Worm (Caenorhabditis elegans): ENCODE data around the gene F37A8.5.

The F37A8.5 gene

DNA sequence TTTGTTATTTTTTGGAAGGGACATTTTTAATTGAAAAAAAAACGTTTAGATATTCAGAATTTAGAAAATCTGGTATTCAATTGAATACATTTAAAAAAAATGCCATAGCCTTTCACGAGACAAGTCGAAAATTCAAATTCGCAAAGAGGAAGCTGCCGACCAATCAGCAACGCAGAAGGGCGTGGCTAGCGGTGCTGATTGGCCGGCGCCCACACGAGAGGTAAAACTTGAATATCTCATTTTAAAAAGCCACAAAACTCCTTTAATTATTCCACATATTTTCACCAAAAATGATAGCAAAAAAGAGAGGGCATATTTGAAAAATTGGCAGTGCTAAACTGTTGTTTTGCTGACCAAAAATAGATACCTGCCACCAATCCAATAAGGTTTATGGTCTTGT lies 18.1 kb downstream of the F37A8.5 start:
- no peak for TF ChIP-seq ztf-29 (GFP tag; IDR thresholded peaks at IDR 0.05)

DNA sequence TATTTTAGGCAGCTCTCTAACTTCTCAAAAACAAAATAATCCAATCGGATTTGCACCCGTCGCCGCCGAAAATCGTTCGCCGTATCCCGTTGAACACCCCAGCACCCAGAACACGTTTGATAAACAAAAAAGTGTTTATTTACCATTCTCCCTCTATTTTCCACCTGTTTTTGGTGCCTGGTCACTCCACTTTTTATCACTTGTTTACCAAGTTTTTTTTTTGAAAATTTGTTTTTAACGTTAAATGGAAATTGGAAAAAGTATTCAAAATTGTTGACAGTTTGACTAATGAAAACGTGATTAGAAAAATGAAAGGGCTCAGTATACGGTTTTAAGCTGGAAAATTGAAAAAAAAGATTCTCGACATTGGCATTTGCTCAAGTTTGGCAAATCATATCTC lies 18.6 kb downstream of the F37A8.5 start:
- TF ChIP-seq tab-1 (GFP tag; IDR thresholded peaks at IDR 0.05) (no peak), cog-1 (tag; optimal IDR thresholded peaks at IDR 0.05) (no peak), ref-1 (GFP tag; conservative IDR thresholded peaks at IDR 0.05) (no peak), med-1 (GFP tag; optimal IDR thresholded peaks at IDR 0.05; ENCODE audit: insufficient read depth) (no peak), flt-1 (GFP tag; IDR thresholded peaks at IDR 0.05) (no peak), klf-2 (GFP tag; conservative IDR thresholded peaks at IDR 0.05) (no peak), T22C8.4 (GFP tag; IDR thresholded peaks at IDR 0.05) (no peak), ztf-29 (GFP tag; IDR thresholded peaks at IDR 0.05) (no peak), ztf-23 (GFP tag; IDR thresholded peaks at IDR 0.05) (no peak)

DNA sequence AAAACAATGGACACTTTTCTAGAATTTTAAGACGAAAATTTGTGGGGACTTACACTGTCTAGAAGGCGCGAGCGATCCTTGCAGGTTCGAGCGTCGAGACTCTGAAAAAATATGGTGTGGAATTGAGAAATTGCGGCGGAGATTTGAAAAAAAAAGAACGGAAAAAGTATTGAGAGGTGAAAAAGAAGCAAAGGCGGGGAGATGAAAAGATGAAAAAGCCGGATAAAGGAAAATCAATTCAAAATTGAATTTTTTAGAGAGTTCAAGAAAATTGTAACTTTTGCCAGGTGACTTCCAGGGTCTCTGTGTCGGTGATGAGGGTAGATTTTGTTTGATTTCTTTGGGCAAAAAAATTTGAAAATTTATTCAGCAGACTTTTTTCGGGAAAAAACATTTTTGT lies 19.9 kb downstream of the F37A8.5 start, which contains the start of gene msi-1:
Gene msi-1 (minus strand): TSS at position 101 of the 400 bp plus-strand sequence.
- no peak for TF ChIP-seq T22C8.4 (GFP tag; IDR thresholded peaks at IDR 0.05)
- no peak for TF ChIP-seq ztf-23 (GFP tag; IDR thresholded peaks at IDR 0.05)
- no peak for TF ChIP-seq cog-1 (tag; optimal IDR thresholded peaks at IDR 0.05)

- TF ChIP-seq cog-1 (tag; optimal IDR thresholded peaks at IDR 0.05) (no peak), med-1 (GFP tag; optimal IDR thresholded peaks at IDR 0.05; ENCODE audit: insufficient read depth) (no peak), ztf-23 (GFP tag; IDR thresholded peaks at IDR 0.05) (no peak), tab-1 (GFP tag; IDR thresholded peaks at IDR 0.05) (no peak), ref-1 (GFP tag; conservative IDR thresholded peaks at IDR 0.05) (no peak), T22C8.4 (GFP tag; IDR thresholded peaks at IDR 0.05) (no peak), klf-2 (GFP tag; conservative IDR thresholded peaks at IDR 0.05) (no peak), ztf-29 (GFP tag; IDR thresholded peaks at IDR 0.05) (no peak), flt-1 (GFP tag; IDR thresholded peaks at IDR 0.05) (no peak)
Measured at ce11 chrIII:3976992-3977391, 20.6 kb downstream of the F37A8.5 start.

DNA sequence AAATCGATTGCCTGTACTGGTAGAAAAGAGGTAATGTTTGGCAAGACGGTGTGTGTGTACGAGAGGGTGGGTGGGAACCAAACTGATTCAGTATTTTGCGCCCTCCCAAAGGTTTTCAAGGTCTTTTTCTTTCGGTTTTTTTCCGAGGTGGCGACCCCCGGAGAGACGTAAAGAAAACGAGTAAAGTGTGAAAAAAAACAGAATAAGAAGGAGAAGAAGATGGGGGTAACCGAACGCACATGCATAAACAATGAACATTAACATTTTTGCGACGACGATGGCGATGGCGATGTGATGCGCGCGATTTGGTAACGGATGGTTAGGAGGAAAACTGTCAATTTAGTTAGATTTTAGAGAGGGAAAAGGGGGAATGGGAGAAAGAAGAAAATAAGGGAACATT lies 22.0 kb downstream of the F37A8.5 start:
- TF ChIP-seq tab-1 (GFP tag; IDR thresholded peaks at IDR 0.05), result no peak
- TF ChIP-seq T22C8.4 (GFP tag; IDR thresholded peaks at IDR 0.05), result no peak
- no peak for TF ChIP-seq klf-2 (GFP tag; conservative IDR thresholded peaks at IDR 0.05)
- TF ChIP-seq ztf-23 (GFP tag; IDR thresholded peaks at IDR 0.05), result no peak
- no peak for TF ChIP-seq ztf-29 (GFP tag; IDR thresholded peaks at IDR 0.05)
- TF ChIP-seq ref-1 (GFP tag; conservative IDR thresholded peaks at IDR 0.05), result no peak
- no peak for TF ChIP-seq med-1 (GFP tag; optimal IDR thresholded peaks at IDR 0.05; ENCODE audit: insufficient read depth)
- TF ChIP-seq flt-1 (GFP tag; IDR thresholded peaks at IDR 0.05), result no peak
- TF ChIP-seq cog-1 (tag; optimal IDR thresholded peaks at IDR 0.05), result no peak

DNA sequence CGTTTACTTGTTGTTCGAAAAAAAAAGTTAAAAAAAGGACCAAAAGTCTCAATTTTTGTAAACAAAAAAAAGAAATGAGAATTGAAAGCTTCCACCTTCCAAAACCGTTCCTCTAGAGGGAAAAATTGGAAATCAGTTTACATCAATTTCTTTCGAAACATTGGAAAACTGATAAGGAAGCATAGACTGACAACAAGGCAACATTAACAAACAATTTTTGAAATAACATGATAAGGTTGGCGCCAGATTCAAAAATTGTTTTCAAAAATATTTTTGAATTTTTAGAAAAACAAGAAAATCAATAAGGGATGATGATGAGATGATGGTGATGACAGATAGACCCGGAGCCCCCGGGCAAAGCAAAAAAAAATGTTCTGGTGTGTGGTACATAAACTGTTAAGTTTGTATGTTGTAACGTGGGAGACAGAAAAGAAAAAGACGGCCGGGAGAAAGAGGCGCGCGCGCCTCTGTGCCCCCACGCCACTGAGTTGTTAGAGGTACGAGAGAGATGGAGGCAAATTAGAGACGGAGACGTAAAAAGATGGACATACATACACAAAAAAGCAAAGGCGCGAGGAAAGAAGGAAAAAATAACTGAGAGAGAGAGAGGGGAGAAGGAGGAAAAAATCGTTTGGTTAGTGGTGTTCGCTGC lies 23.7 kb downstream of the F37A8.5 start:
- TF ChIP-seq tab-1 (GFP tag; IDR thresholded peaks at IDR 0.05), result no peak
- no peak for TF ChIP-seq flt-1 (GFP tag; IDR thresholded peaks at IDR 0.05)
- TF ChIP-seq med-1 (GFP tag; optimal IDR thresholded peaks at IDR 0.05; ENCODE audit: insufficient read depth), result no peak
- TF ChIP-seq ztf-29 (GFP tag; IDR thresholded peaks at IDR 0.05), result no peak
- TF ChIP-seq klf-2 (GFP tag; conservative IDR thresholded peaks at IDR 0.05), result no peak
- TF ChIP-seq T22C8.4 (GFP tag; IDR thresholded peaks at IDR 0.05), result no peak
- TF ChIP-seq cog-1 (tag; optimal IDR thresholded peaks at IDR 0.05), result no peak
- TF ChIP-seq ref-1 (GFP tag; conservative IDR thresholded peaks at IDR 0.05), result no peak
- TF ChIP-seq ztf-23 (GFP tag; IDR thresholded peaks at IDR 0.05), result no peak

DNA sequence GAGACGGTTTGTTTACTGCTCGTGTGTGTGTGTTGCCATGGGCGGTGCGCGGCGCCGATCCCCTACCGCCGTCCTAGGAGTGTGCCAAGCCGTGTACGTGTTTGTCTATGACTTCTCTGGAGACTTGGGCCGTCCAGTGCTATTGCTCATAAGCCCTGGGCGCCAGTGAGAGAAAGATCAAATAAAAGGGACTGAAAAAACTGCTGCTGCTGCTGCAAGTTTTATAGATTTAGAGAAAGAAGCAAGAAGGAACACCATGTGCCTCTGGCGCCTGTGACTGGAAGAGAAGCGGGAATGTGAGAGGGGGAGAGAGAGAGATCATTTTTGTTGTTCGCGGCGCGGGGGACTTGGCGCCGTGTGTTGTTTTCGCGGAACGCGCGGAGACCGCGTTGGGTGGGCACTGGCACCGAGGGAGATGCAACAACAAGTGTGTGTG lies 27.6 kb downstream of the F37A8.5 start:
- TF ChIP-seq klf-2 (GFP tag; conservative IDR thresholded peaks at IDR 0.05), result no peak
- TF ChIP-seq ref-1 (GFP tag; conservative IDR thresholded peaks at IDR 0.05), result no peak
- TF ChIP-seq ztf-29 (GFP tag; IDR thresholded peaks at IDR 0.05), result no peak
- TF ChIP-seq tab-1 (GFP tag; IDR thresholded peaks at IDR 0.05), result no peak
- no peak for TF ChIP-seq cog-1 (tag; optimal IDR thresholded peaks at IDR 0.05)
- TF ChIP-seq med-1 (GFP tag; optimal IDR thresholded peaks at IDR 0.05; ENCODE audit: insufficient read depth), result no peak
- TF ChIP-seq T22C8.4 (GFP tag; IDR thresholded peaks at IDR 0.05), result no peak
- no peak for TF ChIP-seq ztf-23 (GFP tag; IDR thresholded peaks at IDR 0.05)
- TF ChIP-seq flt-1 (GFP tag; IDR thresholded peaks at IDR 0.05), result no peak

DNA sequence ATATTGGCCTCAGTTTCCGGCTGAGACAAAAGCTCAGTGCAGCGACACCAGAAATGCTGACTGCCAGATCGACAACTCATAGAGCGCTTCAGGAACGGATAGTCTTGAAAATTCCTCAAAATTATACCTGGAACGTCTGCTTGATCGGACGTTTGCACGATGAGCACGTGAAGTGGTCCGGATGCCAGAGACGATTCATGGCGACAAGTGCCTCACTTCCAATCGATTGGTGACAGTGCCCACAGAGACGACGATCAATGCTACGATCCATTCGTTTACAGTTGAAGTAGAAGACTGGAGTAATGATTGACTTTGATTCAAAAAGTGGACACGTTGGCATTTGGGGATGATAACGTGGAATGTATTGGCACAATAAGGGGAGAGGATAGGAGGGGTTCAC lies 29.9 kb downstream of the F37A8.5 start, which contains the start of gene Y1A5A.1:
Gene Y1A5A.1 (minus strand): TSS at position 294 of the 400 bp plus-strand sequence.
- TF ChIP-seq ztf-29 (GFP tag; IDR thresholded peaks at IDR 0.05) (no peak), flt-1 (GFP tag; IDR thresholded peaks at IDR 0.05) (no peak), tab-1 (GFP tag; IDR thresholded peaks at IDR 0.05) (no peak), ztf-23 (GFP tag; IDR thresholded peaks at IDR 0.05) (no peak), klf-2 (GFP tag; conservative IDR thresholded peaks at IDR 0.05) (no peak)

- no peak for TF ChIP-seq T22C8.4 (GFP tag; IDR thresholded peaks at IDR 0.05)
- TF ChIP-seq ztf-23 (GFP tag; IDR thresholded peaks at IDR 0.05), result no peak
- TF ChIP-seq tab-1 (GFP tag; IDR thresholded peaks at IDR 0.05), result no peak
Measured at ce11 chrIII:3987759-3988158, 31.3 kb downstream of the F37A8.5 start, which contains the start of gene C36E8.6. C36E8.6 (plus strand) TSS chrIII:3988059.

DNA sequence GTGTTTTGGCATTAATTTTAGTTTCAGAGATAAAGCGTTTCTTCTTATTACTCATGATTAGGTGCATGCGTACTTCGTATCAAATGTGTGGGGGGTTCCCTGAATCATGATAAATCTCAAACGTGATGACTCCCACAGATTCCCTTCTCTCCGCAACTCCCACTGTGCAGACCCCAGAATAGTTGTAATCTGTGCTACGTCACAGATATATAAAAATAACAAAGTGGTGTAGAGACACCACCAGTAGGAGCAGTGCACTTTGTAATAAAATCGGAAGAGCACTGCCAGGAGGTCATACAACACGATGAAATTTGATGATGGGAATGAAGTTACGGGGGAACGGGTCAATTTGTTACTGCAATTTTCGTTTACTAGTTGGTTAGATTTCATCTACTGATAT lies 34.9 kb downstream of the F37A8.5 start:
- TF ChIP-seq ztf-29 (GFP tag; IDR thresholded peaks at IDR 0.05), result no peak
- no peak for TF ChIP-seq ref-1 (GFP tag; conservative IDR thresholded peaks at IDR 0.05)
- no peak for TF ChIP-seq tab-1 (GFP tag; IDR thresholded peaks at IDR 0.05)
- no peak for TF ChIP-seq flt-1 (GFP tag; IDR thresholded peaks at IDR 0.05)
- no peak for TF ChIP-seq T22C8.4 (GFP tag; IDR thresholded peaks at IDR 0.05)
- TF ChIP-seq klf-2 (GFP tag; conservative IDR thresholded peaks at IDR 0.05), result no peak
- TF ChIP-seq ztf-23 (GFP tag; IDR thresholded peaks at IDR 0.05), result no peak
- TF ChIP-seq cog-1 (tag; optimal IDR thresholded peaks at IDR 0.05), result no peak
- TF ChIP-seq med-1 (GFP tag; optimal IDR thresholded peaks at IDR 0.05; ENCODE audit: insufficient read depth), result no peak
